Worm (Caenorhabditis elegans): Measurements from ENCODE around the gene ptr-4.

ce11 chrX:6040435-6041093, 25.2 kb downstream of the ptr-4 start:
- TF ChIP-seq dao-5 (tag; optimal IDR thresholded peaks at IDR 0.05) (no peak), him-1 (tag; optimal IDR thresholded peaks at IDR 0.05) (no peak)

Data from whole organism, L4/young adult.